Worm (Caenorhabditis elegans) whole organism, midembryonic: ENCODE data around the gene thk-1.
"Not testable (repeated sequence)": the region's sequence is repeated elsewhere in the genome, so short reads cannot be mapped to it uniquely, and the experiment has no call there.

ENCODE experiments used
- flt-1 ChIP-seq: fragments of 200-800 bp; sonication (Bioruptor generic); IDR thresholded peaks from 2 replicates; pipeline ENCODE4 v1.3.6; 2022; ENCODE audit warnings: missing genetic modification characterization, missing compliant biosample characterization
- tab-1 ChIP-seq: fragments of 200-800 bp; sonication (Bioruptor generic); IDR thresholded peaks from 2 replicates; pipeline ENCODE4 v1.3.6; 2022; ENCODE audit warnings: missing genetic modification characterization, missing compliant biosample characterization
- ztf-23 ChIP-seq: fragments of 200-800 bp; sonication (Bioruptor generic); IDR thresholded peaks from 2 replicates; pipeline ENCODE4 v1.3.6; 2022; ENCODE audit warnings: missing genetic modification reagents, missing genetic modification characterization, missing compliant biosample characterization

ce11 chrIV:10322650-10323049, 41.3 kb upstream of the thk-1 start, which contains the start of gene R09E10.1:
- not testable (repeated sequence) for TF ChIP-seq flt-1, ztf-23, tab-1 (GFP tag; lab: Robert Waterston, UW)
